Worm (Caenorhabditis elegans) whole organism, early embryonic: ENCODE results near the gene W09H1.4.

Experiments used
- B0310.2 ChIP-seq: sonication (generic microtip); optimal IDR thresholded peaks from 2 replicates; lab custom pipeline; 2016; ENCODE audit warnings: mild to moderate bottlenecking, missing genetic modification characterization, missing compliant biosample characterization
- F13C5.2 ChIP-seq: sonication (generic microtip); optimal IDR thresholded peaks from 2 replicates; lab custom pipeline; 2017; ENCODE audit warnings: mild to moderate bottlenecking, missing genetic modification characterization, inconsistent platforms, missing compliant biosample characterization
- aly-1 ChIP-seq: sonication (generic microtip); optimal IDR thresholded peaks from 2 replicates; lab custom pipeline; 2016; ENCODE audit warnings: missing genetic modification characterization, missing compliant biosample characterization
- ama-1 ChIP-seq: fragments of 150-350 bp; optimal IDR thresholded peaks from 2 replicates; lab custom pipeline; 2014
- ceh-13 ChIP-seq: fragments of 200-800 bp; sonication (Bioruptor generic); optimal IDR thresholded peaks from 2 replicates; lab custom pipeline; 2018; ENCODE audit warnings: mild to moderate bottlenecking, missing genetic modification characterization, missing compliant biosample characterization
- ceh-36 ChIP-seq: sonication (generic microtip); optimal IDR thresholded peaks from 2 replicates; lab custom pipeline; 2016; ENCODE audit warnings: missing genetic modification characterization, inconsistent platforms, missing compliant biosample characterization
- ets-7 ChIP-seq: sonication (generic microtip); optimal IDR thresholded peaks from 2 replicates; lab custom pipeline; 2016; ENCODE audit warnings: missing genotype, missing genetic modification characterization, missing compliant biosample characterization
- flt-1 ChIP-seq: fragments of 200-800 bp; sonication (Bioruptor generic); IDR thresholded peaks from 2 replicates; pipeline ENCODE4 v1.3.6; 2022; ENCODE audit warnings: missing genetic modification characterization, missing compliant biosample characterization
- hmbx-1 ChIP-seq: sonication (generic microtip); optimal IDR thresholded peaks from 2 replicates; lab custom pipeline; 2016; ENCODE audit warnings: mild to moderate bottlenecking, missing genetic modification characterization, missing compliant biosample characterization
- hmg-4 ChIP-seq: fragments of 200-800 bp; sonication (Bioruptor generic); optimal IDR thresholded peaks from 2 replicates; lab custom pipeline; 2018; ENCODE audit warnings: mild to moderate bottlenecking, missing genetic modification characterization, missing compliant biosample characterization
- hnd-1 ChIP-seq: sonication (generic microtip); optimal IDR thresholded peaks from 2 replicates; lab custom pipeline; 2016; ENCODE audit warnings: missing genetic modification characterization, missing compliant biosample characterization
- pes-1 ChIP-seq: fragments of 200-800 bp; sonication (Bioruptor generic); IDR thresholded peaks from 2 replicates; pipeline ENCODE4 v1.3.6; 2022; ENCODE audit warnings: missing genetic modification reagents, missing genetic modification characterization, missing compliant biosample characterization
- scrt-1 ChIP-seq: fragments of 200-800 bp; sonication (Bioruptor generic); IDR thresholded peaks from 2 replicates; pipeline ENCODE4 v1.3.6; 2022; ENCODE audit warnings: missing genetic modification characterization, missing compliant biosample characterization
- sea-1 ChIP-seq: fragments of 200-800 bp; sonication (Bioruptor generic); conservative IDR thresholded peaks from 2 replicates; pipeline ENCODE4 v1.3.6; 2022; ENCODE audit warnings: missing genetic modification characterization, missing compliant biosample characterization
- tbx-11 ChIP-seq: fragments of 200-800 bp; sonication (Bioruptor generic); IDR thresholded peaks from 2 replicates; pipeline ENCODE4 v1.3.6; 2022; ENCODE audit warnings: missing genetic modification characterization, missing compliant biosample characterization
- tbx-37 ChIP-seq: fragments of 200-800 bp; sonication (Bioruptor generic); conservative IDR thresholded peaks from 2 replicates; pipeline ENCODE4 v1.3.6; 2022; ENCODE audit warnings: missing genetic modification reagents, missing genetic modification characterization, missing compliant biosample characterization
- tra-4 ChIP-seq: sonication (generic microtip); optimal IDR thresholded peaks from 2 replicates; lab custom pipeline; 2017; ENCODE audit warnings: missing genetic modification characterization, missing compliant biosample characterization

W09H1.4 gene

DNA sequence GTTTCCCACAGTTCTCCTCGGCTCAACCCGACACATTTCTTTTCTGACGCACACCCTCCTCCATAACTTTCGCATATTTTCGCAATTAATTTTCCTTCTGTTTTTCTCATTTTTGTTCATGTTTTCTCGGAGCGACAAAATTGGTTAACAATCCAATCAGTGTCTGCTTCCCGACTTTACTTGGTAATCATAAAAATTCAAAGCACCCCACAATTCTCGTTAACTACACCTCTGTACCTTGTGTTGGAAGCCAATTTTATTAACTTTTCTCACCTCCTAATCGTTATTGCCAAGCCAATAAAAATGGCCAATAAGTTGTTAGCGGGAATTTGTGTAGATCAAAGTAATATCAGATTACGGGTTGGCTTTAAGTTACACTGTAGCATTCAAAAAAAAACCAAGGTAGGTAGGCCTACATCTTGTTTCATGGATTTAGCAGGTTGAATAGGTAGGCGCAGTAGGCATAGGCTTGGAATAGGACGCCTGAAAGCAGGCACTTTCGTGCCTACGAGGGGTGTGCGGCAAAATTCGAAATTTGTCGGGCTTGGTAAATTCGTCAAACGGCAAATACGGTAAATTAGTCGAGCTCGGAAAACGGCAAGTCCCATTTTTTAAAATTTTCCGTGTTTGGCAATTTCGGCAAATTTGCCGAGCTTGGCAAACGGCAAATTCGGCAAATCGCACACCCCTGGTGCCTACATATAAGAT, 47.3 kb downstream of the W09H1.4 start:
- TF ChIP-seq tbx-37 (no peak), pes-1 (GFP tag; lab: Robert Waterston, UW) (no peak), aly-1 (tag; lab: Kevin White, UChicago) (no peak), hmbx-1 (tag; lab: Kevin White, UChicago) (no peak), sea-1 (no peak), tra-4 (no peak), ceh-36 (tag; lab: Kevin White, UChicago) (no peak), ceh-13 (GFP tag; lab: Kevin White, UChicago) (no peak), hnd-1 (tag; lab: Kevin White, UChicago) (no peak), F13C5.2 (tag; lab: Kevin White, UChicago) (no peak), flt-1 (GFP tag; lab: Robert Waterston, UW) (no peak), tbx-11 (no peak), B0310.2 (tag; lab: Kevin White, UChicago) (no peak), ama-1 (lab: Kevin White, UChicago) (no peak)

DNA sequence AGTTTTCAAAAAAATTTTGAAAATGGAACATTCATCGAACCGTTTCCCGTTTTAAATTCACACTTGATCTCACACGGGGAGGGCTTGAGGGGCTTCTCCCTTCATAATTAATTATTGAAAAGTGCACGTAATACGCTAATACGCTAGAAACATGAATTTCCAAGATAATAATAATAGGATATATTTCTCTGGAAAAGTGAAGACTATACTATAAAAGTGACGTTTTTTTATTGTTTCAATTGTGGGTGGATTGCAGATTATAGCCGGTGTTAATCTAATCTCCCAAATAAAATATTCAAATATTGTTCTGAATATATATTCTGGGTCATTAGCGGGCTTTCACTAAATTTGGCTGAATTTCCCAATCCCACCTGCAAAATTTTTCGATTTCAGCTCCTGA, 50.4 kb downstream of the W09H1.4 start:
- TF ChIP-seq ama-1 (lab: Kevin White, UChicago) (no peak), tbx-37 (no peak), aly-1 (tag; lab: Kevin White, UChicago) (no peak), hmbx-1 (tag; lab: Kevin White, UChicago) (no peak), scrt-1 (GFP tag; lab: Robert Waterston, UW) (no peak), F13C5.2 (tag; lab: Kevin White, UChicago) (no peak), sea-1 (no peak), tbx-11 (no peak), tra-4 (no peak), ets-7 (no peak), hmg-4 (GFP tag; lab: Kevin White, UChicago) (no peak), flt-1 (GFP tag; lab: Robert Waterston, UW) (no peak), ceh-13 (GFP tag; lab: Kevin White, UChicago) (no peak), B0310.2 (tag; lab: Kevin White, UChicago) (no peak), pes-1 (GFP tag; lab: Robert Waterston, UW) (no peak)

ce11 chrII:13235289-13235688, 52.0 kb downstream of the W09H1.4 start, which contains the start of gene flp-16:
Gene flp-16 (plus strand): TSS chrII:13235306.
- no peak for TF ChIP-seq hmbx-1 (tag; lab: Kevin White, UChicago)
- no peak for TF ChIP-seq scrt-1 (GFP tag; lab: Robert Waterston, UW)
- no peak for TF ChIP-seq aly-1 (tag; lab: Kevin White, UChicago)
- TF ChIP-seq ceh-36 (tag; lab: Kevin White, UChicago): no peak
- no peak for TF ChIP-seq F13C5.2 (tag; lab: Kevin White, UChicago)
- TF ChIP-seq ets-7: no peak
- no peak for TF ChIP-seq tra-4
- no peak for TF ChIP-seq pes-1 (GFP tag; lab: Robert Waterston, UW)
